Worm (Caenorhabditis elegans): ENCODE data around the gene F54H12.10.

DNA sequence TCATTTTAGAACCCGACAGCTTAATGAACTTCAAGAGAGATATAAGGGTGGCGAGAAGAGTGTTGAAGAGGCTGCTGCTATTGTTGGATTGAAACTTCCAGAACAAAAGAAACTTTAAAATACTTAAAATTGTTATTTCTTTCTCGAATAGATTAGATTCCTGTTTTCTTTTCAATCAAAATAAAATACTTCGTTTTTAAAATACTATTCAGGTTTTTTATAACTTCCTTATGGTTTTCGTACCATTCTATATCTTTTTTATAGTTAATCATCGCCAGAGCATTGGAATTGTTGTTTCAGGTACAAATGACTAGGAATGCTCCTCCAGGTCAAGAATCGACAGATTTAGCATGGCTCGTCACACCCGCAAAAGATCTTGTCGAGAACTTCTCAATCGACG, 17.4 kb downstream of the F54H12.10 start, which contains the start of gene kle-2:
- TF ChIP-seq W03F9.2 (tag; optimal IDR thresholded peaks at IDR 0.05) (no peak), him-1 (tag; optimal IDR thresholded peaks at IDR 0.05) (no peak), dao-5 (tag; optimal IDR thresholded peaks at IDR 0.05) (no peak)

Data from whole organism, L4/young adult.